Worm (Caenorhabditis elegans) whole organism, L2 larva: ENCODE measurements around the gene idpc-5.

Experiments used
- C34F6.9 ChIP-seq: fragments of 150-350 bp; optimal IDR thresholded peaks from 2 replicates; lab custom pipeline; 2014; ENCODE audit warnings: missing biosample characterization, missing genetic modification characterization
- F13H6.1 ChIP-seq: sonication (generic microtip); optimal IDR thresholded peaks from 2 replicates; lab custom pipeline; 2016; ENCODE audit warnings: missing genetic modification characterization, missing compliant biosample characterization
- Y55F3AM.14 ChIP-seq: fragments of 200-800 bp; sonication (Bioruptor generic); optimal IDR thresholded peaks from 2 replicates; lab custom pipeline; 2018; ENCODE audit warnings: mild to moderate bottlenecking, missing genetic modification characterization, missing compliant biosample characterization
- ZK546.5 ChIP-seq: sonication (generic microtip); optimal IDR thresholded peaks from 2 replicates; lab custom pipeline; 2017; ENCODE audit warnings: missing biosample characterization, missing genetic modification characterization
- alr-1 ChIP-seq: fragments of 150-350 bp; optimal IDR thresholded peaks from 2 replicates; lab custom pipeline; 2014; ENCODE audit warnings: missing biosample characterization, missing genetic modification characterization
- aly-2 ChIP-seq: fragments of 150-350 bp; optimal IDR thresholded peaks from 2 replicates; lab custom pipeline; 2014; ENCODE audit warnings: missing biosample characterization, missing genetic modification characterization
- ama-1 ChIP-seq: fragments of 150-350 bp; optimal IDR thresholded peaks from 2 replicates; lab custom pipeline; 2018; ENCODE audit warnings: inconsistent platforms
- ceh-16 ChIP-seq: fragments of 150-350 bp; optimal IDR thresholded peaks from 2 replicates; lab custom pipeline; 2014; ENCODE audit warnings: missing biosample characterization, missing genetic modification characterization
- ceh-82 ChIP-seq: fragments of 150-350 bp; optimal IDR thresholded peaks from 2 replicates; lab custom pipeline; 2014; ENCODE audit warnings: missing biosample characterization, missing genetic modification characterization
- crh-2 ChIP-seq: sonication (generic microtip); optimal IDR thresholded peaks from 2 replicates; lab custom pipeline; 2017; ENCODE audit warnings: missing biosample characterization, missing genetic modification characterization
- dmd-4 ChIP-seq: sonication (generic microtip); optimal IDR thresholded peaks from 2 replicates; lab custom pipeline; 2017; ENCODE audit warnings: missing biosample characterization, missing genetic modification characterization
- egl-27 ChIP-seq: sonication (generic microtip); optimal IDR thresholded peaks from 3 replicates; lab custom pipeline; 2017; ENCODE audit warnings: missing biosample characterization, missing genetic modification reagents, missing genetic modification characterization
- elt-1 ChIP-seq: fragments of 150-350 bp; optimal IDR thresholded peaks from 2 replicates; lab custom pipeline; 2014; ENCODE audit warnings: missing biosample characterization, missing genetic modification characterization
- lin-11 ChIP-seq: fragments of 150-350 bp; sonication (generic microtip); optimal IDR thresholded peaks from 2 replicates; lab custom pipeline; 2014; ENCODE audit warnings: missing biosample characterization, missing genetic modification characterization, inconsistent platforms, mixed read lengths
- lin-39 ChIP-seq: fragments of 150-350 bp; optimal IDR thresholded peaks from 2 replicates; lab custom pipeline; 2014; ENCODE audit warnings: missing biosample characterization, missing genetic modification reagents, missing genetic modification characterization
- lsy-2 ChIP-seq, 2 experiments: fragments of 150-350 bp in 1 of 2; sonication (generic microtip) in 1 of 2; optimal IDR thresholded peaks; 2 replicates each; lab custom pipeline; 2014 to 2017; ENCODE audit warnings: missing biosample characterization in 2 of 2, missing genetic modification characterization in 2 of 2
- nhr-10 ChIP-seq: sonication (generic microtip); optimal IDR thresholded peaks from 2 replicates; lab custom pipeline; 2017; ENCODE audit warnings: missing biosample characterization, missing genetic modification characterization
- nhr-12 ChIP-seq: fragments of 150-350 bp; optimal IDR thresholded peaks from 2 replicates; lab custom pipeline; 2014; ENCODE audit warnings: missing biosample characterization, missing genetic modification characterization
- nhr-129 ChIP-seq: fragments of 150-350 bp; optimal IDR thresholded peaks from 2 replicates; lab custom pipeline; 2014; ENCODE audit warnings: missing biosample characterization, missing genetic modification characterization
- nhr-21 ChIP-seq: fragments of 150-350 bp; optimal IDR thresholded peaks from 2 replicates; lab custom pipeline; 2014; ENCODE audit warnings: missing biosample characterization, missing genetic modification characterization
- nhr-23 ChIP-seq: fragments of 150-350 bp; optimal IDR thresholded peaks from 2 replicates; lab custom pipeline; 2014; ENCODE audit warnings: missing biosample characterization, missing genetic modification reagents, missing genetic modification characterization
- nhr-237 ChIP-seq: fragments of 150-350 bp; optimal IDR thresholded peaks from 2 replicates; lab custom pipeline; 2014; ENCODE audit warnings: missing biosample characterization, missing genetic modification characterization
- nhr-25 ChIP-seq: fragments of 150-350 bp; sonication (generic microtip); optimal IDR thresholded peaks from 3 replicates; lab custom pipeline; 2014; ENCODE audit warnings: missing biosample characterization, missing genetic modification characterization
- nhr-77 ChIP-seq: fragments of 150-350 bp; optimal IDR thresholded peaks from 2 replicates; lab custom pipeline; 2014; ENCODE audit warnings: missing biosample characterization, missing genetic modification characterization
- peb-1 ChIP-seq: fragments of 150-350 bp; optimal IDR thresholded peaks from 2 replicates; lab custom pipeline; 2014; ENCODE audit warnings: missing biosample characterization, missing genetic modification characterization
- skn-1 ChIP-seq: sonication (generic microtip); optimal IDR thresholded peaks from 2 replicates; lab custom pipeline; 2017; ENCODE audit warnings: missing biosample characterization, missing genetic modification characterization
- sma-3 ChIP-seq: sonication (generic microtip); optimal IDR thresholded peaks from 2 replicates; lab custom pipeline; 2016; ENCODE audit warnings: missing genetic modification reagents, missing genetic modification characterization, missing compliant biosample characterization
- sma-9 ChIP-seq, 2 experiments: fragments of 150-350 bp in 1 of 2; sonication (generic microtip) in 1 of 2; optimal IDR thresholded peaks; 2 replicates each; lab custom pipeline; 2014 to 2016; ENCODE audit warnings: missing genetic modification characterization in 2 of 2, mild to moderate bottlenecking in 1 of 2, missing biosample characterization in 1 of 2, missing compliant biosample characterization in 1 of 2, missing genetic modification reagents in 1 of 2, moderate library complexity in 1 of 2
- snpc-4 ChIP-seq: fragments of 150-350 bp; optimal IDR thresholded peaks from 2 replicates; lab custom pipeline; 2014; ENCODE audit warnings: missing biosample characterization, missing genetic modification characterization
- unc-39 ChIP-seq: fragments of 150-350 bp; optimal IDR thresholded peaks from 2 replicates; lab custom pipeline; 2014; ENCODE audit warnings: missing biosample characterization, missing genetic modification characterization
- unc-55 ChIP-seq: fragments of 150-350 bp; sonication (generic microtip); optimal IDR thresholded peaks from 3 replicates; lab custom pipeline; 2014; ENCODE audit warnings: missing biosample characterization, missing genetic modification reagents, missing genetic modification characterization
- unc-62 ChIP-seq: fragments of 150-350 bp; optimal IDR thresholded peaks from 2 replicates; lab custom pipeline; 2014; ENCODE audit warnings: missing biosample characterization, missing genetic modification reagents, missing genetic modification characterization
- zag-1 ChIP-seq: fragments of 150-350 bp; optimal IDR thresholded peaks from 2 replicates; lab custom pipeline; 2014; ENCODE audit warnings: missing biosample characterization, missing genetic modification characterization
- ztf-1 ChIP-seq: fragments of 200-800 bp; sonication (Bioruptor generic); conservative IDR thresholded peaks from 2 replicates; pipeline ENCODE4 v1.3.6; 2022; ENCODE audit warnings: missing genetic modification characterization, missing compliant biosample characterization
- ztf-4 ChIP-seq: fragments of 150-350 bp; optimal IDR thresholded peaks from 2 replicates; lab custom pipeline; 2014; ENCODE audit warnings: missing biosample characterization, missing genetic modification characterization

idpc-5 gene

DNA sequence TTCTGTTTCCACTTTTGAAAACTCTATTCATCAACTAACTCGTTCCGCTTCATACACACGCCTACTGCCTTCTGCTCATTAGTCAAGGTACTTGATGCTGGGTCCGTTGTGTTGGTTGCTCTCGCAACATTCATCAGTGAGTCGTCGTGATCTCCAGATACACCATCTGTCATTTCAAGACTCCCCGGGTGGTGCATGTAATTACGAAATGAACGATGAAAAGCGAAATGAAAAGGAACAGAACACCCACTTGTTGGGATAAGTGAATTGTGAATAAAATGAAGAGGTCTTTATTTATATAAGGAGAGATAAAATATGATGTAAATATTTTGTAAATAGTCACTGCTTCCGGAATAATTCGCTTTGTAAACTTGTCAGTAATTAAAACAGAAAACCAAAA is 41.2 kb upstream of the idpc-5 start:
- TF ChIP-seq sma-3 (no peak), lin-39 (tag; lab: Kevin White, UChicago) (no peak), ceh-82 (tag; lab: Kevin White, UChicago) (no peak), nhr-77 (tag; lab: Kevin White, UChicago) (no peak), sma-9 (GFP tag; optimal IDR thresholded peaks at IDR 0.05; lab: Kevin White, UChicago) (no peak), sma-9 (tag; optimal IDR thresholded peaks at IDR 0.05; lab: Kevin White, UChicago) (no peak), zag-1 (tag; lab: Kevin White, UChicago) (no peak), elt-1 (no peak), nhr-10 (no peak), lin-11 (tag; lab: Kevin White, UChicago) (no peak), alr-1 (tag; lab: Kevin White, UChicago) (no peak), egl-27 (tag; lab: Kevin White, UChicago) (no peak), ztf-4 (tag; lab: Kevin White, UChicago) (no peak), dmd-4 (tag; lab: Kevin White, UChicago) (no peak), nhr-25 (tag; lab: Kevin White, UChicago) (no peak), nhr-12 (tag; lab: Kevin White, UChicago) (no peak), C34F6.9 (tag; lab: Kevin White, UChicago) (no peak), unc-39 (tag; lab: Kevin White, UChicago) (no peak), nhr-237 (tag; lab: Kevin White, UChicago) (no peak), unc-62 (GFP tag; lab: Kevin White, UChicago) (no peak)

DNA sequence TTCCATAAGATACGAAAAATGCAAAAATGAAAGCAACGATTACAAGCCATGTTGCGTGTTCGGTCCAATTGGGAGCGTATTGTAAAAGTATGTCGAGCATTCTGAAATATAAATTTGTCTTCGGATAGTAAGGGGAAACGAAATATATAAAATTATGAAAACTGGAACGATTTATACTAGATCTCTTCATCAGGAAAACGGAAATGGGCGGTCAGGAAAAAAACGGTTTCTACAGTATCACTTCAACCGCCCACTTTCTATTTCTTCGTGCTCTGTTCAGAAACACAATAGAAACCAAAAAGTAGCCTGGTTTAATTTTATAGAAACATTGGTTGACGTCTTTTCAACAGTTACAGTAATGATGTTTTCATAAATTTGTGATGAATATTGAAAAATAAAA is 38.8 kb upstream of the idpc-5 start, which contains the start of gene pitr-4:
TSS of gene pitr-4 (minus strand) at position 101 of the 400 bp plus-strand sequence.
- TF ChIP-seq nhr-77 (tag; lab: Kevin White, UChicago) (no peak), C34F6.9 (tag; lab: Kevin White, UChicago) (no peak), nhr-237 (tag; lab: Kevin White, UChicago) (no peak), unc-55 (no peak), Y55F3AM.14 (no peak), ZK546.5 (tag; lab: Kevin White, UChicago) (no peak), aly-2 (tag; lab: Kevin White, UChicago) (no peak), F13H6.1 (tag; lab: Kevin White, UChicago) (no peak)

DNA sequence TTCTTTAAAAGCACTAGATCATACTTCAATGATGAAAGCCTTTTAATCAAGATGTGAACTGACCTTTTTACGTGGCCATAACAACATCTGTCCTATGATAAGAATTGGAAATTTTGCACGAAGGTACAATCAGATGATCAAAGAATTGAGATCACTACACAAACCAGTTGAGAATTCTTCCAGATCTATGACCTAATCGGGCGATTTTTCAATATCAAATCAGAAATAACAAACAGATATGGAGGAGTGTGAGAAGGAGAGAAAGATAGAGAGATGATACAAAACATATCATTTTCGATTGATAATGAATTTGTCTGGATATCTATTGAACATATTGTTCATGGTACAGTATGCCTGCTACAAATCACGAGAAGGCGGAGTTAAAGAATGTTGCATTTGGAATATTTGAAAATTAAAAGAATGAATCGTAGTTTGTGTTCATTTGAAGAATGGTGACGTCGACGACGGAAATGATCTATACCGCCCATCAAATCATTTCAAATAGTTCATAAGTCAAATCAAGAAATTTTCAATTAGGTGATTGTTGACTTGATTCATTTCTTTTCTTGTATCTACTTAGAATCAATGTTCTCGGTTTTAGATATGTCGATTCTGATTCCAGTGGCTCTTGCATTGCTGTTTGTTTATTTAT is 31.5 kb upstream of the idpc-5 start, which contains the start of gene cyp-29A4:
TSS of gene cyp-29A4 (plus strand) at position 602 of the 652 bp plus-strand sequence.
- no peak for TF ChIP-seq unc-55
- peak; percentile 35 for TF ChIP-seq sma-9 (GFP tag; optimal IDR thresholded peaks at IDR 0.05; lab: Kevin White, UChicago)
- TF ChIP-seq sma-9 (tag; optimal IDR thresholded peaks at IDR 0.05; lab: Kevin White, UChicago): no peak
- no peak for TF ChIP-seq ama-1 (lab: Kevin White, UChicago)
- peak; percentile 48 for TF ChIP-seq nhr-21 (tag; lab: Kevin White, UChicago)
- TF ChIP-seq alr-1 (tag; lab: Kevin White, UChicago): no peak
- no peak for TF ChIP-seq crh-2
- no peak for TF ChIP-seq ztf-1 (GFP tag; lab: Robert Waterston, UW)
- TF ChIP-seq lin-39 (tag; lab: Kevin White, UChicago): no peak
- TF ChIP-seq peb-1: no peak
- TF ChIP-seq unc-62 (GFP tag; lab: Kevin White, UChicago): no peak
- TF ChIP-seq lin-11 (tag; lab: Kevin White, UChicago): no peak
- no peak for TF ChIP-seq nhr-23
- no peak for TF ChIP-seq ceh-16
- no peak for TF ChIP-seq snpc-4 (tag; lab: Kevin White, UChicago)
- TF ChIP-seq egl-27 (tag; lab: Kevin White, UChicago): no peak
- no peak for TF ChIP-seq elt-1
- no peak for TF ChIP-seq skn-1 (tag; lab: Kevin White, UChicago)
- no peak for TF ChIP-seq lsy-2 (tag; optimal IDR thresholded peaks at IDR 0.05; lab: Kevin White, UChicago)
- peak; percentile 23 for TF ChIP-seq nhr-129

DNA sequence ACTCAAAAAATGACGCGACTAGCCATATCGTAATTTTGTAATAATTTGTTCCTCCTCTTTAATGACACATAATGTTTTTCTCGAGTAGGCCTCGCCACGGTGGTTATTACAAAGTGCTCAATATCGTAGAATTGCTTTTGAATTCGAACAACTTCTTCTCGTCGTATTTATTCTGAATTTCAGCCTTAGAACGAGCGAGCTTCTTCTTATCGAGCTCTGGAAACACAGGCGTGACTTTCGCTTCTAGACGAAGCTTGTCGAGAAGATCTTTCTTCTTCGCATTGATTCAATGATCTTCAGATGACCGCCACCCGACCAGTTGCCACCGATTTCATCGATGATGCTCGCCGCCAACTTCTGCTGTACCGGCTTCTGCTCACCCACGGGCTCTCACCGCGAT is 28.6 kb upstream of the idpc-5 start, which contains the start of gene T06E4.21:
TSS of gene T06E4.21 (plus strand) at position 301 of the 400 bp plus-strand sequence.
- TF ChIP-seq ama-1 (lab: Kevin White, UChicago) (no peak), skn-1 (tag; lab: Kevin White, UChicago) (no peak), dmd-4 (tag; lab: Kevin White, UChicago) (no peak), crh-2 (no peak), unc-55 (no peak)
